Fruit fly (Drosophila melanogaster) whole organism, prepupa: ENCODE results near the gene Ubx.

Experiments used
- Blimp-1 ChIP-seq: fragments of 200-800 bp; sonication (Bioruptor generic); optimal IDR thresholded peaks from 3 replicates; lab custom pipeline; 2017; ENCODE audit warnings: missing biosample characterization, missing genetic modification characterization, mild to moderate bottlenecking, moderate library complexity, missing genetic modification reagents
- CG10631 ChIP-seq: fragments of 200-800 bp; sonication (Bioruptor generic); optimal IDR thresholded peaks from 2 replicates; lab custom pipeline; 2016; ENCODE audit warnings: missing biosample characterization, missing genetic modification characterization
- CG1621 ChIP-seq: fragments of 200-800 bp; sonication (Bioruptor generic); optimal IDR thresholded peaks from 3 replicates; lab custom pipeline; 2018; ENCODE audit warnings: missing biosample characterization, mild to moderate bottlenecking, missing genetic modification characterization
- CG34406 ChIP-seq: fragments of 200-800 bp; sonication (Bioruptor generic); optimal IDR thresholded peaks from 3 replicates; lab custom pipeline; 2016; ENCODE audit warnings: missing biosample characterization, missing genetic modification characterization
- CG6854 ChIP-seq: fragments of 200-800 bp; sonication (Bioruptor generic); optimal IDR thresholded peaks from 2 replicates; lab custom pipeline; 2017; ENCODE audit warnings: missing biosample characterization, mild to moderate bottlenecking, missing genetic modification characterization
- Eip93F ChIP-seq: fragments of 200-800 bp; sonication (Bioruptor generic); optimal IDR thresholded peaks from 2 replicates; lab custom pipeline; 2016; ENCODE audit warnings: missing biosample characterization, mild to moderate bottlenecking, missing genetic modification characterization
- Ets96B ChIP-seq: fragments of 200-800 bp; optimal IDR thresholded peaks from 2 replicates; lab custom pipeline; 2019; ENCODE audit warnings: missing biosample characterization, mild to moderate bottlenecking, missing genetic modification characterization, moderate library complexity
- Gug ChIP-seq: fragments of 200-800 bp; sonication (Bioruptor generic); IDR thresholded peaks from 2 replicates; pipeline ENCODE4 v1.3.6; 2022; ENCODE audit warnings: missing biosample characterization, missing genetic modification characterization
- cyc ChIP-seq: fragments of 200-800 bp; sonication (Bioruptor generic); optimal IDR thresholded peaks from 3 replicates; lab custom pipeline; 2016; ENCODE audit warnings: missing biosample characterization, missing genetic modification characterization
- dsx ChIP-seq: fragments of 200-800 bp; optimal IDR thresholded peaks from 3 replicates; lab custom pipeline; 2019; ENCODE audit warnings: missing biosample characterization, mild to moderate bottlenecking, missing genetic modification characterization, moderate library complexity; ENCODE audit not compliant: poor library complexity, severe bottlenecking
- esn ChIP-seq: fragments of 200-800 bp; sonication (Bioruptor generic); optimal IDR thresholded peaks from 2 replicates; lab custom pipeline; 2016; ENCODE audit warnings: missing biosample characterization, mild to moderate bottlenecking, missing genetic modification characterization, moderate library complexity
- fd59A ChIP-seq: fragments of 200-800 bp; sonication (Bioruptor generic); optimal IDR thresholded peaks from 2 replicates; lab custom pipeline; 2017; ENCODE audit warnings: missing biosample characterization, mild to moderate bottlenecking, missing genetic modification characterization, missing genetic modification reagents
- salr ChIP-seq, 2 experiments: fragments of 200-800 bp; sonication (Bioruptor generic); optimal IDR thresholded peaks; 3 replicates each; lab custom pipeline; 2016 to 2018; ENCODE audit warnings: missing biosample characterization in 2 of 2, missing genetic modification characterization in 2 of 2, mild to moderate bottlenecking in 1 of 2
- vri ChIP-seq: fragments of 200-800 bp; sonication (Bioruptor generic); optimal IDR thresholded peaks from 3 replicates; lab custom pipeline; 2016; ENCODE audit warnings: missing biosample characterization, mild to moderate bottlenecking, missing genetic modification characterization

DNA sequence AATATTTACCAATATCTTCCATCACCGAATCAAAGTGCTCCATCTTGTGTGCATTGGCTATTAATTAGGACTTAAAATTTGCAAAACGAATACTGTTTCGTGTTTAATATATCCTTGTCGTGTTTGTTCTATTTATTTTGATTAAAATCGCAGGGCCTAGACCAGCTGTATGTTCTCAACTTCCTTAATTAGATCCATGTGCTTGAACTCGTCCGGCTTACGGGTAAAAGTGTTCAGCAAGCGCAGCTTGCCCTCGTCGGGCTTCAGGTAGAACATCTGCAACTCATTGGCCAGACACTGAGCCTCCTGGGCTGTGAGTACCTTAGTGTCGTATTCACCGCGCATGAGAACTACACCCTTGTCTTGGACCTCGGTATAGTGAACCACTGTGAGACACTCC is 120.9 kb downstream of the Ubx start, which contains the start of gene CG12783:
- no peak for TF ChIP-seq Eip93F (GFP tag; lab: Kevin White, UChicago)
- no peak for TF ChIP-seq Gug
- no peak for TF ChIP-seq Blimp-1 (GFP tag; lab: Kevin White, UChicago)
- TF ChIP-seq dsx (GFP tag; lab: Kevin White, UChicago), result no peak
- no peak for TF ChIP-seq esn
- TF ChIP-seq Ets96B (tag; lab: Kevin White, UChicago), result no peak
- no peak for TF ChIP-seq salr (GFP tag; optimal IDR thresholded peaks at IDR 0.05; lab: Kevin White, UChicago)
- TF ChIP-seq cyc (GFP tag; lab: Kevin White, UChicago), result no peak
- no peak for TF ChIP-seq fd59A (GFP tag; lab: Kevin White, UChicago)
- no peak for TF ChIP-seq CG6854 (GFP tag; lab: Kevin White, UChicago)
- no peak for TF ChIP-seq CG1621 (tag; lab: Kevin White, UChicago)
- TF ChIP-seq CG10631, result no peak
- TF ChIP-seq vri (GFP tag; lab: Kevin White, UChicago), result no peak
- no peak for TF ChIP-seq CG34406 (GFP tag; lab: Kevin White, UChicago)
